Worm (Caenorhabditis elegans) whole organism, early embryonic: ENCODE data around the gene clec-66.

Source experiments
- B0310.2 ChIP-seq: sonication (generic microtip); optimal IDR thresholded peaks from 2 replicates; lab custom pipeline; 2016; ENCODE audit warnings: mild to moderate bottlenecking, missing genetic modification characterization, missing compliant biosample characterization
- flt-1 ChIP-seq: fragments of 200-800 bp; sonication (Bioruptor generic); IDR thresholded peaks from 2 replicates; pipeline ENCODE4 v1.3.6; 2022; ENCODE audit warnings: missing genetic modification characterization, missing compliant biosample characterization
- tbx-37 ChIP-seq: fragments of 200-800 bp; sonication (Bioruptor generic); conservative IDR thresholded peaks from 2 replicates; pipeline ENCODE4 v1.3.6; 2022; ENCODE audit warnings: missing genetic modification reagents, missing genetic modification characterization, missing compliant biosample characterization

DNA sequence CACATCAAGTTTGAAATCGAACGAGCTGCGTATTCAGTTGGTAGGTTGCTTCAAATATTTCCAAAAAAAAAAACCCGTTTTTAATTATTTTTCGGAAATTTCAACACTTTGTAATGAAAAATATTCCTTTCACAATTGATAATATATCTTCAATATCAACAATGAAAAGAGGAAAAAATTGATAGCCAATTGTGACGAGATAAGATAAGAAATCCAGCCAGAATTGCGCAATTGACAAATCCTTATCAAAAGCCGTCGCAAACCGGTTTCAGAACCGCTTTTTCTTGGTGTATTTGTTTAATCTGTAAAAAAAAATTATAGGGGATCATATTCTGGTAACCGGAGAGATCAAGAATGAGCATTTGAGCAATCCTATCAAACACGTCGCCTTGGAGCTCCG, 38.3 kb downstream of the clec-66 start:
- TF ChIP-seq tbx-37 (GFP tag; lab: Robert Waterston, UW), result no peak
- no peak for TF ChIP-seq B0310.2
- no peak for TF ChIP-seq flt-1 (GFP tag; lab: Robert Waterston, UW)
